Fruit fly (Drosophila melanogaster) whole organism, prepupa: Measurements from ENCODE around the gene CG6415.

ENCODE experiments used
- Blimp-1 ChIP-seq: fragments of 200-800 bp; sonication (Bioruptor generic); optimal IDR thresholded peaks from 3 replicates; lab custom pipeline; 2017; ENCODE audit warnings: missing biosample characterization, missing genetic modification characterization, mild to moderate bottlenecking, moderate library complexity, missing genetic modification reagents
- CG15336 ChIP-seq: fragments of 200-800 bp; sonication (Bioruptor generic); IDR thresholded peaks from 2 replicates; pipeline ENCODE4 v1.3.6; 2022; ENCODE audit warnings: missing biosample characterization, missing genetic modification characterization
- CG3919 ChIP-seq: fragments of 200-800 bp; sonication (Bioruptor generic); optimal IDR thresholded peaks from 3 replicates; lab custom pipeline; 2016; ENCODE audit warnings: missing biosample characterization, missing genetic modification characterization
- Ets21C ChIP-seq: fragments of 200-800 bp; sonication (Bioruptor generic); optimal IDR thresholded peaks from 3 replicates; lab custom pipeline; 2016; ENCODE audit warnings: missing biosample characterization, missing genetic modification characterization
- Gug ChIP-seq: fragments of 200-800 bp; sonication (Bioruptor generic); IDR thresholded peaks from 2 replicates; pipeline ENCODE4 v1.3.6; 2022; ENCODE audit warnings: missing biosample characterization, missing genetic modification characterization
- Sox102F ChIP-seq: fragments of 200-800 bp; sonication (Bioruptor generic); optimal IDR thresholded peaks from 2 replicates; lab custom pipeline; 2016; ENCODE audit warnings: missing biosample characterization, mild to moderate bottlenecking, missing genetic modification characterization
- fd59A ChIP-seq: fragments of 200-800 bp; sonication (Bioruptor generic); optimal IDR thresholded peaks from 2 replicates; lab custom pipeline; 2017; ENCODE audit warnings: missing biosample characterization, mild to moderate bottlenecking, missing genetic modification characterization, missing genetic modification reagents
- lz ChIP-seq: fragments of 200-800 bp; sonication (Bioruptor generic); optimal IDR thresholded peaks from 3 replicates; lab custom pipeline; 2016; ENCODE audit warnings: missing biosample characterization, missing genetic modification characterization
- topi ChIP-seq: fragments of 200-800 bp; sonication (Bioruptor generic); optimal IDR thresholded peaks from 3 replicates; lab custom pipeline; 2016; ENCODE audit warnings: missing biosample characterization, missing genetic modification characterization

DNA sequence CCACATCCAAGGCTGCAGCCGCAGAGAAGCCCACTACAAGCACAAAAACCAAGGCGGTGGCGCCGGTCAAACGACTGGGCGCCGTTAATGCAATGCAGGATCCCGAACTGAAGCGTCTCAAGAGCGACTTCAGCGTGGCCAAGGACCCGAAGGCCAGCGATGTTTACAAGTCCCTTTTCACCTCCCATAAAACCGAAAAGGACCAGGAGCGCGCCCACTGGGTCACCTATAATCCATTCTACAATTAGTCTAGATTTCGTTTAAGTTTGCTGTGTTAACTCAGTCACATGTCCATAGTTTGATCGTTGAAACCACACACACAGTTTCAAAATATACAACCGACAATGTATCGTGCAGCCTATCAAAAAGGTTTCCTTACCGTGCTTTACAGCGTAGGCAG lies 26.5 kb downstream of the CG6415 start, which contains the start of gene CG17118:
- TF ChIP-seq CG15336 (GFP tag; lab: Robert Waterston, UW) (no peak), lz (GFP tag; lab: Kevin White, UChicago) (no peak), topi (GFP tag; lab: Kevin White, UChicago) (no peak), Sox102F (GFP tag; lab: Kevin White, UChicago) (no peak), Blimp-1 (GFP tag; lab: Kevin White, UChicago) (no peak), fd59A (GFP tag; lab: Kevin White, UChicago) (no peak), CG3919 (GFP tag; lab: Kevin White, UChicago) (no peak), Gug (GFP tag; lab: Robert Waterston, UW) (no peak), Ets21C (GFP tag; lab: Kevin White, UChicago) (no peak)
